Worm (Caenorhabditis elegans) whole organism, midembryonic: ENCODE data around the gene F08C6.5.

ENCODE experiments used
- cog-1 ChIP-seq: sonication (generic microtip); optimal IDR thresholded peaks from 2 replicates; lab custom pipeline; 2016; ENCODE audit warnings: missing genetic modification characterization, missing compliant biosample characterization
- flt-1 ChIP-seq: fragments of 200-800 bp; sonication (Bioruptor generic); IDR thresholded peaks from 2 replicates; pipeline ENCODE4 v1.3.6; 2022; ENCODE audit warnings: missing genetic modification characterization, missing compliant biosample characterization

- TF ChIP-seq cog-1 (tag; lab: Kevin White, UChicago): no peak
- TF ChIP-seq flt-1: no peak
These were observed 19.1 kb downstream of the F08C6.5 start for ce11 chrX:7578308-7578707.
